Fruit fly (Drosophila melanogaster) whole organism, embryonic: ENCODE measurements around the gene CG7497.

ENCODE experiments used
- Asciz ChIP-seq: fragments of 200-800 bp; sonication (Bioruptor generic); optimal IDR thresholded peaks from 2 replicates; lab custom pipeline; 2017; ENCODE audit warnings: missing biosample characterization, mild to moderate bottlenecking, missing genetic modification characterization, missing genetic modification reagents
- Bgb ChIP-seq: fragments of 200-800 bp; sonication (Bioruptor generic); IDR thresholded peaks from 2 replicates; pipeline ENCODE4 v1.3.6; 2022; ENCODE audit warnings: missing biosample characterization, missing genetic modification characterization; ENCODE audit not compliant: partially characterized antibody
- Bteb2 ChIP-seq: fragments of 200-800 bp; sonication (Bioruptor generic); optimal IDR thresholded peaks from 2 replicates; lab custom pipeline; 2016; ENCODE audit warnings: missing biosample characterization, missing genetic modification characterization
- CG10267 ChIP-seq: fragments of 200-800 bp; sonication (Bioruptor generic); optimal IDR thresholded peaks from 2 replicates; lab custom pipeline; 2018; ENCODE audit warnings: missing biosample characterization, mild to moderate bottlenecking, missing genetic modification characterization, moderate library complexity
- CG10321 ChIP-seq: fragments of 200-800 bp; sonication (Bioruptor generic); IDR thresholded peaks from 2 replicates; pipeline ENCODE4 v1.3.6; 2022; ENCODE audit warnings: missing biosample characterization, missing genetic modification characterization
- CG11456 ChIP-seq: fragments of 200-800 bp; sonication (Bioruptor generic); IDR thresholded peaks from 3 replicates; pipeline ENCODE4 v1.3.6; 2022; ENCODE audit warnings: missing biosample characterization, missing genetic modification characterization
- CG11723 ChIP-seq: fragments of 200-800 bp; sonication (Bioruptor generic); optimal IDR thresholded peaks from 2 replicates; lab custom pipeline; 2017; ENCODE audit warnings: missing biosample characterization, mild to moderate bottlenecking, missing genetic modification characterization
- CG1233 ChIP-seq: fragments of 200-800 bp; sonication (Bioruptor generic); optimal IDR thresholded peaks from 4 replicates; lab custom pipeline; 2018; ENCODE audit warnings: missing biosample characterization, mild to moderate bottlenecking, missing genetic modification characterization
- CG14667 ChIP-seq: fragments of 200-800 bp; sonication (Bioruptor generic); IDR thresholded peaks from 2 replicates; pipeline ENCODE4 v1.3.6; 2022; ENCODE audit warnings: missing biosample characterization, missing genetic modification characterization
- CG14965 ChIP-seq: fragments of 200-800 bp; sonication (Bioruptor generic); optimal IDR thresholded peaks from 2 replicates; lab custom pipeline; 2016; ENCODE audit warnings: missing biosample characterization, missing genetic modification characterization, borderline replicate concordance
- CG1603 ChIP-seq: fragments of 200-800 bp; sonication (Bioruptor generic); optimal IDR thresholded peaks from 2 replicates; lab custom pipeline; 2019; ENCODE audit warnings: missing biosample characterization, mild to moderate bottlenecking, missing genetic modification characterization, moderate library complexity
- CG1647 ChIP-seq: fragments of 200-800 bp; sonication (Bioruptor generic); optimal IDR thresholded peaks from 3 replicates; lab custom pipeline; 2016; ENCODE audit warnings: missing biosample characterization, missing genetic modification characterization
- CG17186 ChIP-seq: fragments of 200-800 bp; sonication (Bioruptor generic); optimal IDR thresholded peaks from 3 replicates; lab custom pipeline; 2017; ENCODE audit warnings: missing biosample characterization, missing genetic modification reagents, missing genetic modification characterization
- CG2202 ChIP-seq: fragments of 200-800 bp; sonication (Bioruptor generic); optimal IDR thresholded peaks from 2 replicates; lab custom pipeline; 2018; ENCODE audit warnings: missing biosample characterization, mild to moderate bottlenecking, missing genetic modification characterization
- CG30020 ChIP-seq: fragments of 200-800 bp; optimal IDR thresholded peaks from 2 replicates; lab custom pipeline; 2019; ENCODE audit warnings: missing biosample characterization, mild to moderate bottlenecking, missing genetic modification characterization, moderate library complexity
- CG31441 ChIP-seq: fragments of 200-800 bp; sonication (Bioruptor generic); IDR thresholded peaks from 2 replicates; pipeline ENCODE4 v1.3.6; 2022; ENCODE audit warnings: missing biosample characterization, missing genetic modification characterization
- CG7839 ChIP-seq: fragments of 200-800 bp; sonication (Bioruptor generic); optimal IDR thresholded peaks from 3 replicates; lab custom pipeline; 2018; ENCODE audit warnings: missing biosample characterization, mild to moderate bottlenecking, missing genetic modification characterization, moderate library complexity
- CG8765 ChIP-seq: fragments of 200-800 bp; sonication (Bioruptor generic); IDR thresholded peaks from 2 replicates; pipeline ENCODE4 v1.3.6; 2022; ENCODE audit warnings: missing biosample characterization, missing genetic modification characterization
- CG9609 ChIP-seq: fragments of 200-800 bp; sonication (Bioruptor generic); optimal IDR thresholded peaks from 3 replicates; lab custom pipeline; 2016; ENCODE audit warnings: missing biosample characterization, missing genetic modification characterization
- CHES-1-like ChIP-seq: fragments of 200-800 bp; sonication (Bioruptor generic); optimal IDR thresholded peaks from 2 replicates; lab custom pipeline; 2016; ENCODE audit warnings: missing biosample characterization, missing genetic modification characterization
- CoRest ChIP-seq: fragments of 200-800 bp; sonication (Bioruptor generic); optimal IDR thresholded peaks from 3 replicates; lab custom pipeline; 2018; ENCODE audit warnings: missing biosample characterization, mild to moderate bottlenecking, missing genetic modification characterization, moderate library complexity
- D19A ChIP-seq: fragments of 200-800 bp; optimal IDR thresholded peaks from 3 replicates; lab custom pipeline; 2019; ENCODE audit warnings: missing biosample characterization, mild to moderate bottlenecking, missing genetic modification characterization, moderate library complexity
- HHEX ChIP-seq: fragments of 200-800 bp; sonication (Bioruptor generic); optimal IDR thresholded peaks from 3 replicates; lab custom pipeline; 2017; ENCODE audit warnings: missing biosample characterization, mild to moderate bottlenecking, missing genetic modification characterization, missing genetic modification reagents
- HLHmδ ChIP-seq: fragments of 200-800 bp; sonication (Bioruptor generic); optimal IDR thresholded peaks from 2 replicates; lab custom pipeline; 2018; ENCODE audit warnings: missing biosample characterization, mild to moderate bottlenecking, missing genetic modification characterization, moderate library complexity
- Hand ChIP-seq: fragments of 200-800 bp; sonication (Bioruptor generic); optimal IDR thresholded peaks from 2 replicates; lab custom pipeline; 2017; ENCODE audit warnings: mild to moderate bottlenecking, missing biosample characterization, missing genetic modification reagents, missing genetic modification characterization
- Max ChIP-seq: fragments of 200-800 bp; sonication (Bioruptor generic); optimal IDR thresholded peaks from 2 replicates; lab custom pipeline; 2016; ENCODE audit warnings: missing biosample characterization, mild to moderate bottlenecking, missing genetic modification characterization
- NC2α ChIP-seq: fragments of 200-800 bp; sonication (Bioruptor generic); optimal IDR thresholded peaks from 2 replicates; lab custom pipeline; 2016; ENCODE audit warnings: missing biosample characterization, missing genetic modification characterization
- NK7.1 ChIP-seq: fragments of 200-800 bp; sonication (Bioruptor generic); optimal IDR thresholded peaks from 3 replicates; lab custom pipeline; 2016; ENCODE audit warnings: missing biosample characterization, missing genetic modification characterization
- Oli ChIP-seq: fragments of 200-800 bp; sonication (Bioruptor generic); optimal IDR thresholded peaks from 2 replicates; lab custom pipeline; 2018; ENCODE audit warnings: missing biosample characterization, mild to moderate bottlenecking, missing genetic modification characterization, moderate library complexity
- PHDP ChIP-seq: fragments of 200-800 bp; sonication (Bioruptor generic); optimal IDR thresholded peaks from 3 replicates; lab custom pipeline; 2018; ENCODE audit warnings: missing biosample characterization, mild to moderate bottlenecking, missing genetic modification characterization, moderate library complexity
- Six4 ChIP-seq: fragments of 200-800 bp; sonication (Bioruptor generic); optimal IDR thresholded peaks from 2 replicates; lab custom pipeline; 2016; ENCODE audit warnings: missing biosample characterization, missing genetic modification characterization
- Sry-β ChIP-seq: fragments of 200-800 bp; sonication (Bioruptor generic); optimal IDR thresholded peaks from 2 replicates; lab custom pipeline; 2018; ENCODE audit warnings: missing biosample characterization, mild to moderate bottlenecking, missing genetic modification characterization, moderate library complexity
- Xbp1 ChIP-seq: fragments of 200-800 bp; sonication (Bioruptor generic); optimal IDR thresholded peaks from 3 replicates; lab custom pipeline; 2016; ENCODE audit warnings: missing biosample characterization, mild to moderate bottlenecking, missing genetic modification characterization
- btn ChIP-seq: fragments of 200-800 bp; sonication (Bioruptor generic); optimal IDR thresholded peaks from 2 replicates; lab custom pipeline; 2016; ENCODE audit warnings: missing biosample characterization, missing genetic modification characterization
- esg ChIP-seq: fragments of 200-800 bp; sonication (Bioruptor generic); conservative IDR thresholded peaks from 2 replicates; pipeline ENCODE4 v1.3.6; 2022; ENCODE audit warnings: missing biosample characterization, missing genetic modification characterization
- eyg ChIP-seq: fragments of 200-800 bp; sonication (Bioruptor generic); optimal IDR thresholded peaks from 3 replicates; lab custom pipeline; 2016; ENCODE audit warnings: missing biosample characterization, missing genetic modification characterization
- fd3F ChIP-seq: fragments of 200-800 bp; sonication (Bioruptor generic); optimal IDR thresholded peaks from 2 replicates; lab custom pipeline; 2018; ENCODE audit warnings: missing biosample characterization, mild to moderate bottlenecking, missing genetic modification characterization, moderate library complexity
- gcm ChIP-seq: fragments of 200-800 bp; sonication (Bioruptor generic); optimal IDR thresholded peaks from 2 replicates; lab custom pipeline; 2019; ENCODE audit warnings: missing biosample characterization, mild to moderate bottlenecking, missing genetic modification characterization, moderate library complexity
- gro ChIP-seq: fragments of 200-800 bp; sonication (Bioruptor generic); optimal IDR thresholded peaks from 2 replicates; lab custom pipeline; 2016; ENCODE audit warnings: missing biosample characterization, missing genetic modification characterization
- nerfin-1 ChIP-seq: fragments of 200-800 bp; sonication (Bioruptor generic); optimal IDR thresholded peaks from 3 replicates; lab custom pipeline; 2019; ENCODE audit warnings: missing biosample characterization, mild to moderate bottlenecking, missing genetic modification characterization, moderate library complexity
- p53 ChIP-seq: fragments of 200-800 bp; sonication (Bioruptor generic); optimal IDR thresholded peaks from 2 replicates; lab custom pipeline; 2016; ENCODE audit warnings: missing biosample characterization, missing genetic modification characterization
- prd ChIP-seq, 3 experiments: fragments of >200 bp in 2 of 3; fragments of 200-800 bp in 1 of 3; sonication (Bioruptor generic) in 1 of 3; optimal IDR thresholded peaks in 2 of 3; IDR thresholded peaks in 1 of 3; 2 replicates in 2 of 3; 3 replicates in 1 of 3; pipeline versions ENCODE4 v1.3.6 to Lab custom; 2017 to 2022; ENCODE audit warnings: missing biosample characterization in 1 of 3, missing genetic modification characterization in 1 of 3
- psq ChIP-seq: fragments of 200-800 bp; sonication (Bioruptor generic); optimal IDR thresholded peaks from 2 replicates; lab custom pipeline; 2017; ENCODE audit warnings: missing biosample characterization, missing genetic modification characterization
- sd ChIP-seq: fragments of 200-800 bp; sonication (Bioruptor generic); optimal IDR thresholded peaks from 3 replicates; lab custom pipeline; 2018; ENCODE audit warnings: missing biosample characterization, mild to moderate bottlenecking, missing genetic modification characterization, moderate library complexity
- sens ChIP-seq: fragments of 200-800 bp; sonication (Bioruptor generic); peaks from one replicate; lab custom pipeline; 2016; ENCODE audit warnings: missing biosample characterization, missing genetic modification characterization
- shn ChIP-seq: fragments of 200-800 bp; sonication (Bioruptor generic); optimal IDR thresholded peaks from 3 replicates; lab custom pipeline; 2016; ENCODE audit warnings: missing biosample characterization, missing genetic modification characterization
- slou ChIP-seq: fragments of 200-800 bp; sonication (Bioruptor generic); optimal IDR thresholded peaks from 3 replicates; lab custom pipeline; 2016; ENCODE audit warnings: missing biosample characterization, missing genetic modification characterization
- vfl ChIP-seq: fragments of 200-800 bp; sonication (Bioruptor generic); optimal IDR thresholded peaks from 2 replicates; lab custom pipeline; 2016; ENCODE audit warnings: missing biosample characterization, missing genetic modification characterization

Gene CG7497

dm6 chr3L:17651717-17652651, 18.7 kb downstream of the CG7497 start (continued):
- TF ChIP-seq CG11456 (GFP tag; lab: Robert Waterston, UW) (no peak), prd (optimal IDR thresholded peaks at IDR 0.05; lab: Kevin White, UChicago) (no peak), prd (GFP tag; IDR thresholded peaks at IDR 0.05; lab: Robert Waterston, UW) (peak; percentile 39; the same call in 2 of the 3 replicates), Bgb (GFP tag; lab: Robert Waterston, UW) (no peak), CG9609 (GFP tag; lab: Kevin White, UChicago) (no peak), eyg (GFP tag; lab: Kevin White, UChicago) (no peak), CG8765 (GFP tag; lab: Robert Waterston, UW) (no peak), CG7839 (tag; lab: Kevin White, UChicago) (peak; percentile 27), sd (tag; lab: Kevin White, UChicago) (no peak), CG1233 (peak; percentile 19), slou (GFP tag; lab: Kevin White, UChicago) (no peak), CG30020 (no peak), D19A (tag; lab: Kevin White, UChicago) (no peak), CG1647 (no peak), esg (no peak; the same call in 1 of the 2 replicates), HLHmδ (GFP tag; lab: Kevin White, UChicago) (no peak), Bteb2 (GFP tag; lab: Kevin White, UChicago) (no peak), CG17186 (no peak), CG14965 (GFP tag; lab: Kevin White, UChicago) (no peak), NC2α (GFP tag; lab: Kevin White, UChicago) (no peak), psq (GFP tag; lab: Kevin White, UChicago) (no peak), Asciz (GFP tag; lab: Kevin White, UChicago) (peak; percentile 5), Sry-β (GFP tag; lab: Kevin White, UChicago) (no peak), CG31441 (GFP tag; lab: Robert Waterston, UW) (peak; percentile 42; the same call in 1 of the 2 replicates), btn (GFP tag; lab: Kevin White, UChicago) (no peak), Hand (GFP tag; lab: Kevin White, UChicago) (no peak), gro (GFP tag; lab: Kevin White, UChicago) (no peak), PHDP (tag; lab: Kevin White, UChicago) (peak; percentile 33), vfl (GFP tag; lab: Kevin White, UChicago) (no peak), CHES-1-like (GFP tag; lab: Kevin White, UChicago) (no peak), HHEX (GFP tag; lab: Kevin White, UChicago) (peak; percentile 6), fd3F (GFP tag; lab: Kevin White, UChicago) (no peak), Xbp1 (peak; percentile 16), CG14667 (GFP tag; lab: Robert Waterston, UW) (no peak), NK7.1 (GFP tag; lab: Kevin White, UChicago) (no peak), Max (GFP tag; lab: Kevin White, UChicago) (no peak), p53 (GFP tag; lab: Kevin White, UChicago) (no peak), Six4 (no peak), CG2202 (no peak), shn (GFP tag; lab: Kevin White, UChicago) (no peak), CG10267 (tag; lab: Kevin White, UChicago) (peak; percentile 3), nerfin-1 (tag; lab: Kevin White, UChicago) (no peak), gcm (GFP tag; lab: Kevin White, UChicago) (no peak), Oli (tag; lab: Kevin White, UChicago) (no peak), CG11723 (no peak), sens (GFP tag; lab: Kevin White, UChicago) (peak; percentile 69), CG1603 (no peak), CoRest (no peak), CG10321 (GFP tag; lab: Robert Waterston, UW) (no peak)
